Worm (Caenorhabditis elegans) whole organism, L4/young adult: ENCODE data around the gene gmap-2.

Experiments
- W03F9.2 ChIP-seq: fragments of 150-350 bp; optimal IDR thresholded peaks from 2 replicates; lab custom pipeline; 2014; ENCODE audit warnings: missing biosample characterization, missing genetic modification characterization
- dao-5 ChIP-seq: sonication (generic microtip); optimal IDR thresholded peaks from 2 replicates; lab custom pipeline; 2016; ENCODE audit warnings: missing genotype, missing genetic modification characterization, moderate library complexity, missing compliant biosample characterization
- him-1 ChIP-seq: sonication (generic microtip); optimal IDR thresholded peaks from 2 replicates; lab custom pipeline; 2016; ENCODE audit warnings: missing genotype, missing genetic modification reagents, missing genetic modification characterization, missing compliant biosample characterization

Gene gmap-2

DNA sequence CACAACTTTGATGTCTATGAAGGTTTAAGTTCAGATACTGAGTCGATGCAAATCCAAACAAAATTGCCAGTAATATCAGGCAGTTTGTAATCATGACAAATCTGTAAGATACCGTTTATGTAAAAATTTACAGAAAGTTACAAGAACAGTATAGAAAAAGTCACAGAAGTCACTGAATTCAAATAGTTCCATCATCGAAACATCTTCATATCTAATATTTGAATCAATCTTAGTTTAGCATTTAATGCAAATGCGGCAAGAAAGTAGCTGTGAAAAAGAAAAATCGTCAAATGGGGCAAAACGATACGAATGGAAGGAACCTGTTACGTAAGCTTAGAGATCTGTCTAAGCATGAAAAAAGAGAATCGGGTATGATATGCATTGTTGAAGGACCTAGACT is at the start of gene gmap-2:
gmap-2 (minus strand) TSS at position 101 of the 400 bp plus-strand sequence.
- TF ChIP-seq W03F9.2: no peak

- TF ChIP-seq W03F9.2 (no peak), dao-5 (tag; lab: Kevin White, UChicago) (no peak), him-1 (tag; lab: Kevin White, UChicago) (no peak)
These were observed 47.8 kb upstream of the gmap-2 start, which contains the start of the genes F11C1.1 and vwa-8 for ce11 chrX:12990529-12991520. TSS of gene F11C1.1 (minus strand) at chrX:12990579. TSS of gene vwa-8 (plus strand) at chrX:12991470.

DNA sequence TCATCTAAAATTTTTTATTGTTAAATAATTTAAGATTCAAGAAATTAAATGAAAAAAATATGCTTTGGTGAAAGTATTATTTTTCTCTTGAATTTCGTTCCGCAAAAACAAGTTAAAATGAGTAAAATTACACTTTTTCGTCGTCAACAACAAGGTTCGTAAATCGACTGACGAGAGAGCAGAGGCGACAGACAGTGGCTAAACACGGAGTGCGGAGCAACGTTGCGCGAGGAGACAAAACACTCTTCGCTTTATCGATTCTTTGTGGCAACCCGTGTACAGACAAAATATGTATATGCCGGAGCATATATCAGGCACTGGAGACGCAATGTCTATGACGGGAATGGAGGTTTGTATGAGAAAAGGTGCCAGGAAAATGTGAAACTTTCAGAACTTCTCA is 46.1 kb upstream of the gmap-2 start, which contains the start of gene F11C1.7:
F11C1.7 (plus strand) TSS at position 140 of the 400 bp plus-strand sequence.
- TF ChIP-seq W03F9.2 (no peak), dao-5 (tag; lab: Kevin White, UChicago) (no peak), him-1 (tag; lab: Kevin White, UChicago) (no peak)

DNA sequence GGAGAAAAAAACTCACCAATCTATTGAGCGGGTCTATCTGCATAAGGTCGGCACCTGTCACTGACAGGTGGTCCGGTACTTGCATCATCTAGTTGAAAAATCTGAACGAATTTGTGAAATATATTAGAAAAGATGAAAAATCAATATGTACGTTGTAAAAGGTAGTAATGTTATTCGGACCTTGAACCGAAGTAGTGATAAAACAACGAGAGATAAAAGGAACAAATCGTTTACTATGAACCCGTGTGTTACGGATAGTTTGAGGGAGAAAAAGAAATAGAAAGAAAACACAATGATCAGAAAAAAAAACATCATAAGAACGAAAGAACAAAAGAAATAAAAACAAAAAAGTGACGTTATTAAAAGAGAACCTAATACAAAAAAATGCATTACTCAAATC is 44.1 kb upstream of the gmap-2 start, which contains the start of gene mff-1:
mff-1 (minus strand) TSS at position 101 of the 400 bp plus-strand sequence.
- TF ChIP-seq him-1 (tag; lab: Kevin White, UChicago): no peak
- no peak for TF ChIP-seq dao-5 (tag; lab: Kevin White, UChicago)
- TF ChIP-seq W03F9.2: no peak

DNA sequence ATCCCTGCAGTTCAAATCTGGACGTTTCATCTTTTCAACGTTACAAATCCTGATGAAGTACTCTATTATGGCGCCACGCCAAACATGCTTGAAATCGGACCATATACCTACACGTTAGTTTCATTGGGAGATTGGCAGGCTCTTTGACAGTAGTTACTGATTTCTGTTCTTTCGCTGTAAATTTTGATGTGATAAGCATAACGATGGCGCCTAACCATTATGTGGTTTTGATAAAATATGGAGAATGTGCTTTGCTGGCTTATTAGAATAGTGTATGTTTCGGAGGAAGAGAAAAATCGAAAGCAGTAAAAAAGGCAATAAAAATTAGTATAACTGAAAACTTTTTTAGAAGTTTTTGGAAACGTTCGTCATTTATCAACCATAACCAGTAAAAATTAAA is 39.7 kb upstream of the gmap-2 start:
- TF ChIP-seq W03F9.2 (no peak), dao-5 (tag; lab: Kevin White, UChicago) (no peak), him-1 (tag; lab: Kevin White, UChicago) (no peak)

DNA sequence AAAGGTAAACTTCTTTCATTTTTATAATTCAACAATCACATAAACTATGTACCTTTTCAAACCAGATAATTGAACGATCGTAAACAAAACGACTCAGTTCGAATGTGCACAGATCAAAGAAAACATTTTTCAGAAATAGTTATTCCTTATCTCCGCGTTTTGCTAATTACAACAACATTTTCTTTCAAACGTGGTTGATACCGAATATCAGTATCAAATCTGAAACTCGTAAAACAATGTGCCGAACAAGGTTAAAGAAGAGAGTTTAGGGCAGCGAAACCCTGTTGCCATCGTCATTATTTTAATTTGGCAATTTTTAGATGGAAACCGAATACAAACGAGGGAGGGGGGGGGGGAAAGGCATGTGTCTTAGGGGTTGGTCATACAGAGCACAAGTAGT is 38.3 kb upstream of the gmap-2 start, which contains the start of gene scav-4:
scav-4 (plus strand) TSS at position 383 of the 400 bp plus-strand sequence.
- TF ChIP-seq dao-5 (tag; lab: Kevin White, UChicago): no peak
- no peak for TF ChIP-seq W03F9.2

ce11 chrX:12979747-12980146 is 36.7 kb upstream of the gmap-2 start:
- TF ChIP-seq W03F9.2: no peak

DNA sequence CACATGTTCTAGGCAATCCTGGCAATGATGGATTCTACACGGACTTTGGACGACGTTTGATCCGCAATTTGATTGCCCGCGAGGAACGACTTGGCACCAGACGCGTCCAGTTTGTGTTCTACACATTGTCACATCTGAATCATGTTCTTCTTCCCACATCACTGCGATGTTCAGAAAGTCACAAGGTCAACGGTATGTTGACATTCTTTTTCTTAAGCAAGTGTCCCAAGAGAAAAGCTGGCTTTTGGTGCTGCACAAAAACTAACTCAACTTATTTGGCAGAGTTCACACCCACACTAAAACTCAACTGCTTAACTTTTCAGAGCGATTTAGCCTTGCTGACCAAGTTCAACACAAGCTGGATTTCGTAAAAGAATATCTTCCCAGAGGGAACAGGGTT is 35.5 kb upstream of the gmap-2 start:
- TF ChIP-seq dao-5 (tag; lab: Kevin White, UChicago) (no peak), him-1 (tag; lab: Kevin White, UChicago) (no peak), W03F9.2 (no peak)

DNA sequence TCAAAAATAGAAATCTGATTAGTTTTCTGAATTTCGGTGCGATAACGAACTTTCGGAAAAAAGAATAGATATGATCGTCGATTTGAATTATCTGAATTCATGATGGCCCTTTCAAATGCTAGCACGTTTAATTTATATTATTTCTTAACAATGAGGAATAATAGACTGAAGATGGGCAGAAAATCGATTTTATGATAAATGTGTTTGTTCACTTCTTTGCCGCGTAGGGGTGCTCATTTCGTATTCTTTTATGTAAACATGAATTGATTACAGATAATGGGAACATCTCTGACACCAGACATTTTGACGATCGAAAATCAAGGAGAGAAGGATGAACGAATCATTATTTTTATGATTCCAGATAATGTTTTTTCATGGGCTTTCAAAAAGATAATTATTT is 34.4 kb upstream of the gmap-2 start, which contains the start of gene F11C1.9:
F11C1.9 (minus strand) TSS at position 101 of the 400 bp plus-strand sequence.
- TF ChIP-seq dao-5 (tag; lab: Kevin White, UChicago) (no peak), W03F9.2 (no peak), him-1 (tag; lab: Kevin White, UChicago) (no peak)

ce11 chrX:12976774-12977173 is 33.7 kb upstream of the gmap-2 start, which contains the start of the genes F11C1.4 and F11C1.10:
TSS of gene F11C1.4 (plus strand) at chrX:12977074.
TSS of gene F11C1.10 (plus strand) at chrX:12977082.
- no peak for TF ChIP-seq dao-5 (tag; lab: Kevin White, UChicago)
- no peak for TF ChIP-seq him-1 (tag; lab: Kevin White, UChicago)
- TF ChIP-seq W03F9.2: no peak

DNA sequence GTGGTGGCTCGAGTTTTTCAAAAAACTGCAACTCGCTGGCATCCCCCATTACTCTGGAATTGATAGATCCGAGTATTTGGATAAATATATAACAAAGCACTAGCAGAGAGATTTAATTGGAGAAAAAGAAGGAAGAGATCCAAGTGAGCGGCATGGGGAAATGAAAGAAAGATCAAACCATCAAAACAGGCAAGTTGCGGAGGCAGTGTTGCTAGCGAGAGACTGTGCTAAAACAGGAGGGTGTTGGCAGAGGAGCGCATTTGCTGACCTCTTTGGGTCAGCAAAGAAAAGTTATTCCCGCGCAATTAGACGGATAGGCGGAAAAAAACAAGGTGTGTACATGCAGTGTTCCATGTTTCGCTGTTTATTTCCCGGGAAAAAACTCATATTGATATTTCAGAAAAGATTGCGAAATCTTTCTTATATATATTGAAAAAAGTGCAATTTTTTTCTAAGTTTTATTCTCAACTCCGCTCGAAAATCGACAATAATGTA is 32.6 kb upstream of the gmap-2 start, which contains the start of gene ppk-3:
ppk-3 (minus strand) TSS at position 51 of the 495 bp plus-strand sequence.
- TF ChIP-seq W03F9.2 (peak; percentile 64), him-1 (tag; lab: Kevin White, UChicago) (no peak), dao-5 (tag; lab: Kevin White, UChicago) (no peak)

DNA sequence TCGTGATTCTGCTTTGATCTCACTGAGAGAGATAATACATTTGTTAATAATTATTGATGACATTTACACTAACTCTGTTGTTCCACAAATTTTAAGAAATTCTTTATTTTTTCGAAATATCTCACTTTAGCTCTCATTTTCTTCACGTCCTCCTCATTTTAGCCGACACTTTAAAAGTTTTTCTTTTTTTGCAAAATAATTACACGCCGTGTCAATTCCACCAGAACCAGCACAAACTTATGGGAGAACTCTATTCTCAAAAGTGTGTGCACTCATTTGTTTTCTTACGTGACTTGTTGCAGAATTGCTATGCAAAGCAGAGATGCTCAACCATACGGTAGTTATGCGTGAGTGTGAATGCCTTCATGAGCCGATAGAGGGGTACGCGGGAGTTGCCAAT is 22.1 kb upstream of the gmap-2 start, which contains the start of gene frpr-2:
frpr-2 (plus strand) TSS at position 301 of the 400 bp plus-strand sequence.
- TF ChIP-seq dao-5 (tag; lab: Kevin White, UChicago): no peak
- no peak for TF ChIP-seq him-1 (tag; lab: Kevin White, UChicago)
- no peak for TF ChIP-seq W03F9.2

- no peak for TF ChIP-seq dao-5 (tag; lab: Kevin White, UChicago)
- TF ChIP-seq W03F9.2: no peak
- TF ChIP-seq him-1 (tag; lab: Kevin White, UChicago): no peak
These were observed 15.8 kb upstream of the gmap-2 start for ce11 chrX:12958897-12959296.

ce11 chrX:12951175-12951574 is 8.1 kb upstream of the gmap-2 start:
- TF ChIP-seq W03F9.2: no peak
- no peak for TF ChIP-seq dao-5 (tag; lab: Kevin White, UChicago)
- TF ChIP-seq him-1 (tag; lab: Kevin White, UChicago): no peak
